Fruit fly (Drosophila melanogaster) whole organism, embryonic: ENCODE data around the gene bsh.

Source experiments
- Bgb ChIP-seq: fragments of 200-800 bp; sonication (Bioruptor generic); IDR thresholded peaks from 2 replicates; pipeline ENCODE4 v1.3.6; 2022; ENCODE audit warnings: missing biosample characterization, missing genetic modification characterization; ENCODE audit not compliant: partially characterized antibody
- CG10267 ChIP-seq: fragments of 200-800 bp; sonication (Bioruptor generic); optimal IDR thresholded peaks from 2 replicates; lab custom pipeline; 2018; ENCODE audit warnings: missing biosample characterization, mild to moderate bottlenecking, missing genetic modification characterization, moderate library complexity
- CG11504 ChIP-seq: fragments of 200-800 bp; sonication (Bioruptor generic); optimal IDR thresholded peaks from 3 replicates; lab custom pipeline; 2019; ENCODE audit warnings: missing biosample characterization, mild to moderate bottlenecking, missing genetic modification characterization, moderate library complexity
- CG11560 ChIP-seq: fragments of 200-800 bp; sonication (Bioruptor generic); IDR thresholded peaks from 3 replicates; pipeline ENCODE4 v1.3.6; 2022; ENCODE audit warnings: missing biosample characterization, missing genetic modification characterization
- CG11723 ChIP-seq: fragments of 200-800 bp; sonication (Bioruptor generic); optimal IDR thresholded peaks from 2 replicates; lab custom pipeline; 2017; ENCODE audit warnings: missing biosample characterization, mild to moderate bottlenecking, missing genetic modification characterization
- CG12769 ChIP-seq: fragments of 200-800 bp; sonication (Bioruptor generic); optimal IDR thresholded peaks from 2 replicates; lab custom pipeline; 2019; ENCODE audit warnings: missing biosample characterization, mild to moderate bottlenecking, missing genetic modification characterization, moderate library complexity
- CG13296 ChIP-seq: fragments of 200-800 bp; sonication (Bioruptor generic); optimal IDR thresholded peaks from 3 replicates; lab custom pipeline; 2018; ENCODE audit warnings: missing biosample characterization, mild to moderate bottlenecking, missing genetic modification characterization
- CG15514 ChIP-seq: fragments of 200-800 bp; sonication (Bioruptor generic); optimal IDR thresholded peaks from 3 replicates; lab custom pipeline; 2017; ENCODE audit warnings: missing biosample characterization, missing genetic modification characterization, mild to moderate bottlenecking, moderate library complexity, missing genetic modification reagents
- CG17385 ChIP-seq: fragments of 200-800 bp; sonication (Bioruptor generic); optimal IDR thresholded peaks from 3 replicates; lab custom pipeline; 2018; ENCODE audit warnings: missing biosample characterization, mild to moderate bottlenecking, missing genetic modification characterization
- CG17829 ChIP-seq: fragments of 200-800 bp; optimal IDR thresholded peaks from 2 replicates; lab custom pipeline; 2019; ENCODE audit warnings: missing biosample characterization, mild to moderate bottlenecking, missing genetic modification characterization, moderate library complexity
- CG18262 ChIP-seq: fragments of 200-800 bp; optimal IDR thresholded peaks from 3 replicates; lab custom pipeline; 2019; ENCODE audit warnings: missing biosample characterization, mild to moderate bottlenecking, missing genetic modification characterization, moderate library complexity
- CG2116 ChIP-seq: fragments of 200-800 bp; sonication (Bioruptor generic); optimal IDR thresholded peaks from 3 replicates; lab custom pipeline; 2018; ENCODE audit warnings: missing biosample characterization, mild to moderate bottlenecking, missing genetic modification characterization
- CG2120 ChIP-seq: fragments of 200-800 bp; sonication (Bioruptor generic); optimal IDR thresholded peaks from 3 replicates; lab custom pipeline; 2016; ENCODE audit warnings: missing biosample characterization, missing genetic modification characterization
- CG30403 ChIP-seq: fragments of 200-800 bp; sonication (Bioruptor generic); optimal IDR thresholded peaks from 3 replicates; lab custom pipeline; 2016; ENCODE audit warnings: missing biosample characterization, missing genetic modification characterization
- CG4328 ChIP-seq: fragments of 200-800 bp; sonication (Bioruptor generic); optimal IDR thresholded peaks from 3 replicates; lab custom pipeline; 2017; ENCODE audit warnings: missing biosample characterization, missing genetic modification reagents, missing genetic modification characterization
- CG4360 ChIP-seq: fragments of 200-800 bp; sonication (Bioruptor generic); IDR thresholded peaks from 2 replicates; pipeline ENCODE4 v1.3.6; 2022; ENCODE audit warnings: missing biosample characterization, missing genetic modification characterization
- CG4424 ChIP-seq: fragments of 200-800 bp; sonication (Bioruptor generic); optimal IDR thresholded peaks from 3 replicates; lab custom pipeline; 2016; ENCODE audit warnings: missing biosample characterization, missing genetic modification characterization
- CG6765 ChIP-seq: fragments of 200-800 bp; sonication (Bioruptor generic); optimal IDR thresholded peaks from 3 replicates; lab custom pipeline; 2017; ENCODE audit warnings: missing biosample characterization, mild to moderate bottlenecking, missing genetic modification characterization
- CG7556 ChIP-seq: fragments of 200-800 bp; sonication (Bioruptor generic); optimal IDR thresholded peaks from 2 replicates; lab custom pipeline; 2017; ENCODE audit warnings: missing biosample characterization, mild to moderate bottlenecking, missing genetic modification characterization
- CG9797 ChIP-seq: fragments of 200-800 bp; sonication (Bioruptor generic); optimal IDR thresholded peaks from 3 replicates; lab custom pipeline; 2018; ENCODE audit warnings: missing biosample characterization, mild to moderate bottlenecking, missing genetic modification characterization
- Chrac-16 ChIP-seq: fragments of 200-800 bp; sonication (Bioruptor generic); optimal IDR thresholded peaks from 3 replicates; lab custom pipeline; 2016; ENCODE audit warnings: missing biosample characterization, missing genetic modification characterization
- D19B ChIP-seq: fragments of 200-800 bp; sonication (Bioruptor generic); optimal IDR thresholded peaks from 2 replicates; lab custom pipeline; 2017; ENCODE audit warnings: missing biosample characterization, mild to moderate bottlenecking, missing genetic modification characterization
- Dfd ChIP-seq, 2 experiments: fragments of >200 bp; optimal IDR thresholded peaks; 2 replicates each; lab custom pipeline; 2017; ENCODE audit warnings: missing biosample characterization in 2 of 2, missing genetic modification characterization in 2 of 2
- Dip2 ChIP-seq: fragments of 200-800 bp; sonication (Bioruptor generic); IDR thresholded peaks from 2 replicates; pipeline ENCODE4 v1.3.6; 2022; ENCODE audit warnings: missing biosample characterization, missing genetic modification characterization
- Doc3 ChIP-seq: fragments of 200-800 bp; sonication (Bioruptor generic); IDR thresholded peaks from 3 replicates; pipeline ENCODE4 v1.3.6; 2022; ENCODE audit warnings: missing biosample characterization, missing genetic modification characterization; ENCODE audit not compliant: partially characterized antibody
- Dref ChIP-seq: fragments of 200-800 bp; sonication (Bioruptor generic); IDR thresholded peaks from 2 replicates; pipeline ENCODE4 v1.3.6; 2022; ENCODE audit warnings: missing biosample characterization, missing genetic modification characterization
- Hmr ChIP-seq: fragments of 200-800 bp; sonication (Bioruptor generic); optimal IDR thresholded peaks from 3 replicates; lab custom pipeline; 2017; ENCODE audit warnings: mild to moderate bottlenecking, missing biosample characterization, missing genetic modification reagents, missing genetic modification characterization
- Hmx ChIP-seq: fragments of 200-800 bp; sonication (Bioruptor generic); optimal IDR thresholded peaks from 2 replicates; lab custom pipeline; 2016; ENCODE audit warnings: missing biosample characterization, missing genetic modification characterization
- Med ChIP-seq: fragments of 200-800 bp; sonication (Bioruptor generic); peaks from one replicate; lab custom pipeline; 2016; ENCODE audit warnings: missing biosample characterization, missing genetic modification characterization, mild to moderate bottlenecking, inconsistent platforms, moderate library complexity
- Mes4 ChIP-seq: fragments of 200-800 bp; sonication (Bioruptor generic); optimal IDR thresholded peaks from 2 replicates; lab custom pipeline; 2016; ENCODE audit warnings: missing biosample characterization, missing genetic modification characterization
- Myb ChIP-seq: fragments of 200-800 bp; sonication (Bioruptor generic); optimal IDR thresholded peaks from 2 replicates; lab custom pipeline; 2016; ENCODE audit warnings: missing biosample characterization, missing genetic modification characterization
- Nf-YB ChIP-seq: fragments of 200-800 bp; sonication (Bioruptor generic); optimal IDR thresholded peaks from 3 replicates; lab custom pipeline; 2019; ENCODE audit warnings: missing biosample characterization, mild to moderate bottlenecking, missing genetic modification characterization, moderate library complexity
- az2 ChIP-seq: fragments of 200-800 bp; sonication (Bioruptor generic); optimal IDR thresholded peaks from 3 replicates; lab custom pipeline; 2016; ENCODE audit warnings: missing biosample characterization, missing genetic modification characterization
- bigmax ChIP-seq: fragments of 200-800 bp; sonication (Bioruptor generic); optimal IDR thresholded peaks from 2 replicates; lab custom pipeline; 2018; ENCODE audit warnings: missing biosample characterization, mild to moderate bottlenecking, missing genetic modification characterization
- chm ChIP-seq: fragments of 200-800 bp; sonication (Bioruptor generic); IDR thresholded peaks from 2 replicates; pipeline ENCODE4 v1.3.6; 2022; ENCODE audit warnings: missing biosample characterization, missing genetic modification characterization
- dan ChIP-seq: fragments of 200-800 bp; sonication (Bioruptor generic); IDR thresholded peaks from 2 replicates; pipeline ENCODE4 v1.3.6; 2022; ENCODE audit warnings: missing biosample characterization, missing genetic modification characterization
- dpn ChIP-seq, 2 experiments: fragments of 200-800 bp; sonication (Bioruptor generic); optimal IDR thresholded peaks; 3 replicates each; lab custom pipeline; 2016; ENCODE audit warnings: missing biosample characterization in 2 of 2, missing genetic modification characterization in 2 of 2
- ewg ChIP-seq: fragments of 200-800 bp; sonication (Bioruptor generic); optimal IDR thresholded peaks from 3 replicates; lab custom pipeline; 2017; ENCODE audit warnings: mild to moderate bottlenecking, missing biosample characterization, missing genetic modification reagents, missing genetic modification characterization
- gsb-n ChIP-seq: fragments of 200-800 bp; sonication (Bioruptor generic); optimal IDR thresholded peaks from 3 replicates; lab custom pipeline; 2018; ENCODE audit warnings: missing biosample characterization, mild to moderate bottlenecking, missing genetic modification characterization
- inv ChIP-seq: fragments of 200-800 bp; sonication (Bioruptor generic); IDR thresholded peaks from 2 replicates; pipeline ENCODE4 v1.3.6; 2022; ENCODE audit warnings: missing biosample characterization, missing genetic modification characterization; ENCODE audit not compliant: partially characterized antibody
- jing ChIP-seq: fragments of 200-800 bp; sonication (Bioruptor generic); optimal IDR thresholded peaks from 2 replicates; lab custom pipeline; 2018; ENCODE audit warnings: missing biosample characterization, mild to moderate bottlenecking, missing genetic modification characterization
- lab ChIP-seq: fragments of 200-800 bp; sonication (Bioruptor generic); optimal IDR thresholded peaks from 3 replicates; lab custom pipeline; 2017; ENCODE audit warnings: missing biosample characterization, missing genetic modification characterization, mild to moderate bottlenecking, moderate library complexity, missing genetic modification reagents
- lmd ChIP-seq: fragments of 200-800 bp; sonication (Bioruptor generic); IDR thresholded peaks from 2 replicates; pipeline ENCODE4 v1.3.6; 2022; ENCODE audit warnings: missing biosample characterization, missing genetic modification characterization
- otp ChIP-seq: fragments of 200-800 bp; sonication (Bioruptor generic); IDR thresholded peaks from 3 replicates; pipeline ENCODE4, ENCODE4 v1.3.6; 2022; ENCODE audit warnings: missing biosample characterization, missing genetic modification characterization
- pzg ChIP-seq: fragments of 200-800 bp; sonication (Bioruptor generic); optimal IDR thresholded peaks from 3 replicates; lab custom pipeline; 2018; ENCODE audit warnings: missing biosample characterization, mild to moderate bottlenecking, missing genetic modification characterization, moderate library complexity
- sc ChIP-seq, 3 experiments: fragments of >200 bp in 2 of 3; fragments of 200-800 bp in 1 of 3; sonication (Bioruptor generic) in 1 of 3; optimal IDR thresholded peaks; 2 replicates in 2 of 3; 3 replicates in 1 of 3; lab custom pipeline; 2017; ENCODE audit warnings: mild to moderate bottlenecking in 1 of 3, missing biosample characterization in 1 of 3, missing genetic modification characterization in 1 of 3, missing genetic modification reagents in 1 of 3
- schlank ChIP-seq: fragments of 200-800 bp; sonication (Bioruptor generic); optimal IDR thresholded peaks from 2 replicates; lab custom pipeline; 2018; ENCODE audit warnings: missing biosample characterization, mild to moderate bottlenecking, missing genetic modification characterization
- sqz ChIP-seq: fragments of 200-800 bp; sonication (Bioruptor generic); optimal IDR thresholded peaks from 3 replicates; lab custom pipeline; 2018; ENCODE audit warnings: missing biosample characterization, mild to moderate bottlenecking, missing genetic modification characterization
- stwl ChIP-seq: fragments of 200-800 bp; sonication (Bioruptor generic); optimal IDR thresholded peaks from 3 replicates; lab custom pipeline; 2018; ENCODE audit warnings: missing biosample characterization, mild to moderate bottlenecking, missing genetic modification characterization, moderate library complexity
- tio ChIP-seq: fragments of 200-800 bp; sonication (Bioruptor generic); optimal IDR thresholded peaks from 2 replicates; lab custom pipeline; 2017; ENCODE audit warnings: missing biosample characterization, missing genetic modification characterization, inconsistent platforms

Gene bsh

dm6 chr2L:19817147-19817546, 48.3 kb upstream of the bsh start (continued):
- TF ChIP-seq CG11560 (tag; lab: Robert Waterston, UW), result no peak
- TF ChIP-seq Mes4, result peak; percentile 11
- TF ChIP-seq Nf-YB (GFP tag; lab: Kevin White, UChicago), result no peak
- peak; percentile 18 for TF ChIP-seq CG18262
- TF ChIP-seq lmd (GFP tag; lab: Robert Waterston, UW), result no peak
- peak; percentile 76 for TF ChIP-seq Med (GFP tag; lab: Kevin White, UChicago)
- no peak for TF ChIP-seq sc (optimal IDR thresholded peaks at IDR 0.05; lab: Kevin White, UChicago)
- no peak for TF ChIP-seq sc (GFP tag; optimal IDR thresholded peaks at IDR 0.05; lab: Kevin White, UChicago)
- TF ChIP-seq CG2116 (GFP tag; lab: Kevin White, UChicago), result peak; percentile 41
- TF ChIP-seq CG4328, result peak; percentile 43
- no peak for TF ChIP-seq Hmx (GFP tag; lab: Kevin White, UChicago)
- TF ChIP-seq otp (GFP tag; lab: Robert Waterston, UW), result peak; percentile 52; the same call in 1 of the 3 replicates
- TF ChIP-seq CG9797 (GFP tag; lab: Kevin White, UChicago), result no peak
- no peak for TF ChIP-seq Dfd (GFP tag; optimal IDR thresholded peaks at IDR 0.05; lab: Kevin White, UChicago)
- TF ChIP-seq CG7556 (GFP tag; lab: Kevin White, UChicago), result no peak
- TF ChIP-seq gsb-n, result peak; percentile 3
- TF ChIP-seq dpn (GFP tag; optimal IDR thresholded peaks at IDR 0.05; lab: Kevin White, UChicago), result peak in 1 of 2 experiments; percentile 18
- TF ChIP-seq CG30403, result no peak
- no peak for TF ChIP-seq CG11723 (GFP tag; lab: Kevin White, UChicago)
- TF ChIP-seq Bgb (GFP tag; lab: Robert Waterston, UW), result peak; percentile 51
- peak; percentile 36 for TF ChIP-seq CG10267 (tag; lab: Kevin White, UChicago)
- TF ChIP-seq Hmr (GFP tag; lab: Kevin White, UChicago), result peak; percentile 36
- peak; percentile 6 for TF ChIP-seq tio (GFP tag; lab: Kevin White, UChicago)
- peak; percentile 82 for TF ChIP-seq stwl (tag; lab: Kevin White, UChicago)
- TF ChIP-seq Myb (GFP tag; lab: Kevin White, UChicago), result peak; percentile 67
- no peak for TF ChIP-seq az2 (GFP tag; lab: Kevin White, UChicago)
- no peak for TF ChIP-seq CG6765 (GFP tag; lab: Kevin White, UChicago)
- TF ChIP-seq schlank (tag; lab: Kevin White, UChicago), result no peak
- peak; percentile 12 for TF ChIP-seq CG4424 (GFP tag; lab: Kevin White, UChicago)
- no peak for TF ChIP-seq ewg (GFP tag; lab: Kevin White, UChicago)
- no peak for TF ChIP-seq Doc3
- TF ChIP-seq CG12769 (tag; lab: Kevin White, UChicago), result no peak
- TF ChIP-seq CG17829 (tag; lab: Kevin White, UChicago), result peak; percentile 67
- no peak for TF ChIP-seq CG17385 (GFP tag; lab: Kevin White, UChicago)
- no peak for TF ChIP-seq sqz (GFP tag; lab: Kevin White, UChicago)
- TF ChIP-seq chm (GFP tag; lab: Robert Waterston, UW), result no peak
- peak; percentile 49 for TF ChIP-seq CG11504
- no peak for TF ChIP-seq Dref (GFP tag; lab: Robert Waterston, UW)
- no peak for TF ChIP-seq lab (GFP tag; lab: Kevin White, UChicago)
- no peak for TF ChIP-seq D19B (GFP tag; lab: Kevin White, UChicago)
- peak; percentile 8 for TF ChIP-seq CG15514 (GFP tag; lab: Kevin White, UChicago)
- TF ChIP-seq CG2120 (GFP tag; lab: Kevin White, UChicago), result no peak
- peak; percentile 34 for TF ChIP-seq Chrac-16 (GFP tag; lab: Kevin White, UChicago)
- no peak for TF ChIP-seq inv (GFP tag; lab: Robert Waterston, UW)
- no peak for TF ChIP-seq dan (GFP tag; lab: Robert Waterston, UW)
- no peak for TF ChIP-seq CG13296 (GFP tag; lab: Kevin White, UChicago)
- TF ChIP-seq pzg (GFP tag; lab: Kevin White, UChicago), result no peak
- 0 out of 2 replicates have a peak, but pooled peaks have one; percentile 30 for TF ChIP-seq Dip2 (GFP tag; lab: Robert Waterston, UW)
- TF ChIP-seq CG4360 (GFP tag; lab: Robert Waterston, UW), result no peak
- no peak for TF ChIP-seq bigmax (GFP tag; lab: Kevin White, UChicago)
- no peak for TF ChIP-seq jing
